Worm (Caenorhabditis elegans) whole organism, L4 larva: ENCODE measurements around the gene his-42.
"Not testable (repeated sequence)": the region's sequence is repeated elsewhere in the genome, so short reads cannot be mapped to it uniquely, and the experiment has no call there.

Experiments
- F37D6.2 ChIP-seq: sonication (generic microtip); optimal IDR thresholded peaks from 2 replicates; lab custom pipeline; 2016; ENCODE audit warnings: mild to moderate bottlenecking, missing genetic modification characterization, missing compliant biosample characterization
- R02D3.7 ChIP-seq: fragments of 150-350 bp; sonication (generic microtip); optimal IDR thresholded peaks from 3 replicates; lab custom pipeline; 2014; ENCODE audit warnings: missing biosample characterization, missing genetic modification characterization
- T20F7.1 ChIP-seq: fragments of 200-800 bp; sonication (Bioruptor generic); optimal IDR thresholded peaks from 2 replicates; lab custom pipeline; 2018; ENCODE audit warnings: mild to moderate bottlenecking, missing genetic modification characterization, missing compliant biosample characterization
- T26A8.4 ChIP-seq: fragments of 200-800 bp; sonication (Bioruptor generic); IDR thresholded peaks from 2 replicates; pipeline ENCODE4 v1.3.6; 2022; ENCODE audit warnings: missing genetic modification characterization, missing compliant biosample characterization
- Y48G9A.11 ChIP-seq: fragments of 200-800 bp; sonication (Bioruptor generic); IDR thresholded peaks from 2 replicates; pipeline ENCODE4 v1.3.6; 2022; ENCODE audit warnings: missing genetic modification reagents, missing genetic modification characterization, missing compliant biosample characterization
- Y75B8A.6 ChIP-seq: fragments of 200-800 bp; sonication (Bioruptor generic); IDR thresholded peaks from 2 replicates; pipeline ENCODE4 v1.3.6; 2022; ENCODE audit warnings: missing genetic modification reagents, missing genetic modification characterization, missing compliant biosample characterization
- aha-1 ChIP-seq: fragments of 150-350 bp; peaks from one replicate; lab custom pipeline; 2014; ENCODE audit warnings: missing biosample characterization, missing genetic modification characterization
- ama-1 ChIP-seq: fragments of 150-350 bp; optimal IDR thresholded peaks from 2 replicates; lab custom pipeline; 2014; ENCODE audit warnings: inconsistent platforms, mixed read lengths
- arid-1 ChIP-seq: fragments of 200-800 bp; sonication (Bioruptor generic); conservative IDR thresholded peaks from 2 replicates; pipeline ENCODE4 v1.3.6; 2022; ENCODE audit warnings: missing genetic modification reagents, missing genetic modification characterization, missing compliant biosample characterization
- ceh-28 ChIP-seq: fragments of 150-350 bp; optimal IDR thresholded peaks from 2 replicates; lab custom pipeline; 2014; ENCODE audit warnings: missing biosample characterization, missing genetic modification reagents, missing genetic modification characterization
- ceh-44 ChIP-seq: fragments of 200-800 bp; sonication (Bioruptor generic); IDR thresholded peaks from 2 replicates; pipeline ENCODE4 v1.3.6; 2022; ENCODE audit warnings: missing genetic modification reagents, missing genetic modification characterization, missing compliant biosample characterization
- ceh-82 ChIP-seq: sonication (generic microtip); optimal IDR thresholded peaks from 2 replicates; lab custom pipeline; 2017; ENCODE audit warnings: missing biosample characterization, missing genetic modification characterization
- daf-16 ChIP-seq, 3 experiments: sonication (generic microtip); optimal IDR thresholded peaks; 2 replicates each; lab custom pipeline; 2016 to 2017; ENCODE audit warnings: missing genetic modification characterization in 3 of 3, missing genetic modification reagents in 3 of 3, mild to moderate bottlenecking in 2 of 3, missing compliant biosample characterization in 2 of 3, missing biosample characterization in 1 of 3, moderate library complexity in 1 of 3
- daf-19 ChIP-seq: fragments of 200-800 bp; sonication (Bioruptor generic); conservative IDR thresholded peaks from 2 replicates; pipeline ENCODE4 v1.3.6; 2022; ENCODE audit warnings: missing genetic modification characterization, missing compliant biosample characterization
- dve-1 ChIP-seq: sonication (generic microtip); optimal IDR thresholded peaks from 2 replicates; lab custom pipeline; 2017; ENCODE audit warnings: antibody characterized with exemption, mild to moderate bottlenecking, missing genetic modification characterization, missing compliant biosample characterization; ENCODE audit not compliant: insufficient read depth
- hlh-11 ChIP-seq: fragments of 200-800 bp; sonication (Bioruptor generic); optimal IDR thresholded peaks from 2 replicates; lab custom pipeline; 2018; ENCODE audit warnings: mild to moderate bottlenecking, missing genetic modification characterization, missing compliant biosample characterization
- hlh-30 ChIP-seq: sonication (generic microtip); optimal IDR thresholded peaks from 2 replicates; lab custom pipeline; 2017; ENCODE audit warnings: antibody characterized with exemption, mild to moderate bottlenecking, missing genetic modification characterization, missing compliant biosample characterization; ENCODE audit not compliant: insufficient read depth
- jun-1 ChIP-seq: fragments of 150-350 bp; optimal IDR thresholded peaks from 2 replicates; lab custom pipeline; 2014; ENCODE audit warnings: missing biosample characterization, missing genetic modification reagents, missing genetic modification characterization
- lin-38 ChIP-seq: fragments of 200-800 bp; sonication (Bioruptor generic); IDR thresholded peaks from 2 replicates; pipeline ENCODE4 v1.3.6; 2022; ENCODE audit warnings: missing genetic modification reagents, missing genetic modification characterization, missing compliant biosample characterization
- mdl-1 ChIP-seq, 2 experiments: fragments of 150-350 bp in 1 of 2; sonication (generic microtip) in 1 of 2; optimal IDR thresholded peaks; 2 replicates each; lab custom pipeline; 2014 to 2017; ENCODE audit warnings: missing biosample characterization in 2 of 2, missing genetic modification characterization in 2 of 2
- mep-1 ChIP-seq: fragments of 150-350 bp; sonication (generic microtip); optimal IDR thresholded peaks from 3 replicates; lab custom pipeline; 2014; ENCODE audit warnings: missing biosample characterization, missing genetic modification characterization
- mxl-2 ChIP-seq: fragments of 200-800 bp; sonication (Bioruptor generic); conservative IDR thresholded peaks from 2 replicates; pipeline ENCODE4 v1.3.6; 2022; ENCODE audit warnings: missing genetic modification reagents, missing genetic modification characterization, missing compliant biosample characterization
- nhr-102 ChIP-seq: sonication (generic microtip); optimal IDR thresholded peaks from 2 replicates; lab custom pipeline; 2016; ENCODE audit warnings: mild to moderate bottlenecking, missing genetic modification characterization, moderate library complexity, missing compliant biosample characterization
- nhr-42 ChIP-seq: fragments of 200-800 bp; sonication (Bioruptor generic); IDR thresholded peaks from 2 replicates; pipeline ENCODE4 v1.3.6; 2022; ENCODE audit warnings: missing genetic modification characterization, missing compliant biosample characterization
- nhr-77 ChIP-seq: fragments of 150-350 bp; optimal IDR thresholded peaks from 2 replicates; lab custom pipeline; 2014; ENCODE audit warnings: missing biosample characterization, missing genetic modification characterization
- pha-4 ChIP-seq, 2 experiments: fragments of 150-350 bp in 1 of 2; fragments of 200-800 bp in 1 of 2; sonication (Bioruptor generic) in 1 of 2; IDR thresholded peaks in 1 of 2; optimal IDR thresholded peaks in 1 of 2; 2 replicates each; pipeline versions ENCODE4 v1.3.6 to Lab custom; 2014 to 2022; ENCODE audit warnings: missing genetic modification characterization in 2 of 2, missing genetic modification reagents in 2 of 2, missing biosample characterization in 1 of 2, missing compliant biosample characterization in 1 of 2
- php-3 ChIP-seq: fragments of 200-800 bp; sonication (Bioruptor generic); IDR thresholded peaks from 2 replicates; pipeline ENCODE4 v1.3.6; 2022; ENCODE audit warnings: missing genetic modification reagents, missing genetic modification characterization, missing compliant biosample characterization
- pqm-1 ChIP-seq: sonication (generic microtip); optimal IDR thresholded peaks from 2 replicates; lab custom pipeline; 2017; ENCODE audit warnings: missing biosample characterization, missing genetic modification characterization
- saeg-2 ChIP-seq: fragments of 200-800 bp; sonication (Bioruptor generic); IDR thresholded peaks from 2 replicates; pipeline ENCODE4 v1.3.6; 2022; ENCODE audit warnings: missing genetic modification reagents, missing genetic modification characterization, missing compliant biosample characterization
- sdz-12 ChIP-seq: fragments of 200-800 bp; sonication (Bioruptor generic); optimal IDR thresholded peaks from 2 replicates; lab custom pipeline; 2018; ENCODE audit warnings: mild to moderate bottlenecking, missing genetic modification characterization, missing compliant biosample characterization
- snpc-1.2 ChIP-seq: fragments of 200-800 bp; sonication (Bioruptor generic); IDR thresholded peaks from 2 replicates; pipeline ENCODE4 v1.3.6; 2022; ENCODE audit warnings: missing genetic modification reagents, missing genetic modification characterization, missing compliant biosample characterization
- spr-1 ChIP-seq: sonication (generic microtip); optimal IDR thresholded peaks from 2 replicates; lab custom pipeline; 2016; ENCODE audit warnings: mild to moderate bottlenecking, missing genetic modification characterization, missing compliant biosample characterization
- unc-130 ChIP-seq: sonication (generic microtip); optimal IDR thresholded peaks from 2 replicates; lab custom pipeline; 2016; ENCODE audit warnings: missing genetic modification reagents, missing genetic modification characterization, missing compliant biosample characterization
- unc-39 ChIP-seq: sonication (generic microtip); optimal IDR thresholded peaks from 2 replicates; lab custom pipeline; 2017; ENCODE audit warnings: missing biosample characterization, missing genetic modification characterization
- unc-62 ChIP-seq, 3 experiments: fragments of 150-350 bp in 1 of 3; sonication (generic microtip); optimal IDR thresholded peaks in 2 of 3; peaks in 1 of 3; 1 replicate in 1 of 3; 2 replicates in 2 of 3; lab custom pipeline; 2014 to 2017; ENCODE audit warnings: missing biosample characterization in 3 of 3, missing genetic modification characterization in 3 of 3, missing genetic modification reagents in 3 of 3, missing genotype in 1 of 3
- vab-7 ChIP-seq: fragments of 200-800 bp; sonication (Bioruptor generic); IDR thresholded peaks from 2 replicates; pipeline ENCODE4 v1.3.6; 2022; ENCODE audit warnings: missing genetic modification reagents, missing genetic modification characterization, missing compliant biosample characterization
- zip-2 ChIP-seq: fragments of 150-350 bp; optimal IDR thresholded peaks from 2 replicates; lab custom pipeline; 2014; ENCODE audit warnings: missing biosample characterization, missing genetic modification characterization

Gene his-42

ce11 chrII:13829123-13829996 lies 863 bp upstream of the his-42 start (continued):
- peak; percentile 62 for TF ChIP-seq mep-1 (tag; lab: Kevin White, UChicago)
- peak; percentile 83 for TF ChIP-seq ama-1
- peak; percentile 55 for TF ChIP-seq spr-1 (tag; lab: Kevin White, UChicago)
- peak; percentile 91 for TF ChIP-seq nhr-42
- peak in 1 of 2 experiments; percentile 43 for TF ChIP-seq mdl-1 (tag; optimal IDR thresholded peaks at IDR 0.05; lab: Kevin White, UChicago)
- peak; percentile 8 for TF ChIP-seq pqm-1 (tag; lab: Kevin White, UChicago)
- peak; percentile 71 for TF ChIP-seq hlh-11 (tag; lab: Kevin White, UChicago)
- peak; percentile 89 for TF ChIP-seq T26A8.4 (GFP tag; lab: Robert Waterston, UW)
- TF ChIP-seq dve-1, result peak; percentile 63
- peak; percentile 70 for TF ChIP-seq hlh-30 (tag; lab: Kevin White, UChicago)
- TF ChIP-seq, all 104 proteins: peak for 36; not testable (repeated sequence) for 68

ce11 chrII:13824570-13824969 lies 3.9 kb downstream of the his-42 start:
- TF ChIP-seq nhr-77 (tag; lab: Kevin White, UChicago), result peak; percentile 72
- TF ChIP-seq daf-16 (GFP tag; optimal IDR thresholded peaks at IDR 0.05; lab: Kevin White, UChicago), result not testable (repeated sequence)
- peak; percentile 32 for TF ChIP-seq daf-16 (tag; optimal IDR thresholded peaks at IDR 0.05; lab: Kevin White, UChicago)

DNA sequence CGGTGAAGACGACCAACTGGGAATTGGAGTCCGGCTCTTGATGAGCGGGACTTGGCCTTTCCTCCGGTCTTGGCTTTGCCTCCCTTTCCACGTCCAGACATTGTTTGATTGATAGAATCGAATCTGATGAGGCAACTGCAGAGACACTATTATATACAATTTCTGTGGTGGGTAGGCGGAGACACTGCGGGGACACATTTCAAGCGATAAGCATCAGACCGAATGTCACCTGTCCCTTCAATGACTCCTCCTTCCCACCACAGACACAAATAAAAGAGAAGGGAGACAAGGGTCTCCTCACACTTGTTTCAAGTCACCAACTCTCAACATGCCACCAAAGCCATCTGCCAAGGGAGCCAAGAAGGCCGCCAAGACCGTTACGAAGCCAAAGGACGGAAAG lies 10.5 kb downstream of the his-42 start, which contains the start of gene his-16:
Gene his-16, minus strand, starts transcription at position 101 of the 400 bp plus-strand sequence.
- TF ChIP-seq snpc-1.2 (GFP tag; lab: Robert Waterston, UW); unc-39 (tag; lab: Kevin White, UChicago); Y48G9A.11: not testable (repeated sequence)

DNA sequence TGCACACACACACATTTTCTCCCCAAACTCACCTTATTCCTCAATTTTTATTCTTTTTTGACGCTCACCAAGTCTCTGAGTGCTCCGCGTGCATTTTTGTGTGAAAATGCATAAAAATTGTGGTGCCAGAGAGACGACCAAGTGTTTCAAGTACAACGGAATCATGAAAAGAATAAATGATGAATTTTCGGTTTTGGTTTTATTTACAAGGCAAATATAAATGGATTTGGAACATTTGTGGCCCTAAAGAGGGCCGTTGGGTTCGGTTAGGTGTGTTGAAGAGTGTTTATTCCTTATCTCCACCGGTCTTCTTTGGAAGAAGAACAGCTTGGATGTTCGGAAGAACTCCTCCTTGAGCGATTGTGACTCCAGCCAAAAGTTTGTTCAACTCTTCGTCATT lies 11.0 kb downstream of the his-42 start:
- TF ChIP-seq arid-1 (GFP tag; lab: Robert Waterston, UW), result 0 out of 2 replicates have a peak, but pooled peaks have one; percentile 41
- TF ChIP-seq php-3 (GFP tag; lab: Robert Waterston, UW), result 0 out of 2 replicates have a peak, but pooled peaks have one; percentile 7
- 0 out of 2 replicates have a peak, but pooled peaks have one; percentile 51 for TF ChIP-seq snpc-1.2 (GFP tag; lab: Robert Waterston, UW)
- TF ChIP-seq nhr-42, result 0 out of 2 replicates have a peak, but pooled peaks have one; percentile 43
- peak; percentile 2 for TF ChIP-seq nhr-102 (tag; lab: Kevin White, UChicago)
- TF ChIP-seq lin-38 (GFP tag; lab: Robert Waterston, UW), result peak; percentile 46

- TF ChIP-seq unc-62 (GFP tag; optimal IDR thresholded peaks at IDR 0.05 in 1 of 2; lab: Kevin White, UChicago) (peak in 1 of 2 experiments; percentile 87), unc-62 (tag; optimal IDR thresholded peaks at IDR 0.05; lab: Kevin White, UChicago) (no peak), daf-19 (0 out of 2 replicates have a peak, but pooled peaks have one; percentile 56), vab-7 (GFP tag; lab: Robert Waterston, UW) (no peak), aha-1 (tag; lab: Kevin White, UChicago) (peak; percentile 86)
These were observed 13.0 kb downstream of the his-42 start for ce11 chrII:13815513-13815912.

ce11 chrII:13813950-13814349 lies 14.5 kb downstream of the his-42 start:
- TF ChIP-seq F37D6.2 (tag; lab: Kevin White, UChicago) (no peak), T20F7.1 (GFP tag; lab: Kevin White, UChicago) (no peak), ceh-44 (GFP tag; lab: Robert Waterston, UW) (no peak), ceh-82 (tag; lab: Kevin White, UChicago) (no peak), ceh-28 (tag; lab: Kevin White, UChicago) (no peak), unc-130 (GFP tag; lab: Kevin White, UChicago) (no peak), nhr-42 (peak; percentile 30; the same call in 1 of the 2 replicates), mxl-2 (GFP tag; lab: Robert Waterston, UW) (no peak), zip-2 (tag; lab: Kevin White, UChicago) (no peak), pqm-1 (tag; lab: Kevin White, UChicago) (peak; percentile 90), sdz-12 (GFP tag; lab: Kevin White, UChicago) (no peak), Y75B8A.6 (GFP tag; lab: Robert Waterston, UW) (no peak), nhr-102 (tag; lab: Kevin White, UChicago) (no peak), saeg-2 (GFP tag; lab: Robert Waterston, UW) (no peak), R02D3.7 (tag; lab: Kevin White, UChicago) (no peak), jun-1 (tag; lab: Kevin White, UChicago) (no peak), arid-1 (GFP tag; lab: Robert Waterston, UW) (no peak), pha-4 (GFP tag; IDR thresholded peaks at IDR 0.05; lab: Robert Waterston, UW) (0 out of 2 replicates have a peak, but pooled peaks have one; percentile 20), pha-4 (tag; optimal IDR thresholded peaks at IDR 0.05; lab: Kevin White, UChicago) (no peak), spr-1 (tag; lab: Kevin White, UChicago) (no peak)
